Fruit fly (Drosophila melanogaster) whole organism, larva: Measurements from ENCODE around the gene CG8301.
A peak's percentile ranks its signal among the peaks of the same experiment; 100 is the strongest.

Experiments
- noc ChIP-seq: fragments of 200-800 bp; sonication (Bioruptor generic); optimal IDR thresholded peaks from 3 replicates; lab custom pipeline; 2019; ENCODE audit warnings: missing biosample characterization, mild to moderate bottlenecking, missing genetic modification characterization, moderate library complexity

Gene CG8301

DNA sequence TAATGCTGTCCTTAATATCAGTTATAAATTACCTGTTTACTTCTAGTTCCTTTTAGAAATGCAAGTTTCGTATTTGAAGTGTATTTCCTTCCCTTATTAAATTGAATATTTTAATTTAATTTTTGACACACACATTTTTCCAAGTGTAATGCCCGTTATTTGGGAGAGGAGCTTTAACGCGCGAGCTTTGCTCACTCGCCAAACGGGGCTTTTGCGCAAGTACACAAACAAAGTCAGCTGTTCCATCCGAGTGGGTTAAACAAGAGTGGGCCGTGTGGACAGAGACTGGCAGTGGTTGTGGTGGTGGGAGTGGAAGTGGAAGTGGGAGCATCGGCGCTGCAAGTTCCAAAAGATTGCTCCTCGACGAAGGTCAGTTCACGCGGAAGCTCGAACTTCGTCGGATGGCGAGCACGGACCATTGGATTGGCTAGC lies at the start of gene CG8301:
Gene CG8301, plus strand, starts transcription at position 218 of the 432 bp plus-strand sequence.
- TF ChIP-seq noc (tag; lab: Kevin White, UChicago), result peak; percentile 1

DNA sequence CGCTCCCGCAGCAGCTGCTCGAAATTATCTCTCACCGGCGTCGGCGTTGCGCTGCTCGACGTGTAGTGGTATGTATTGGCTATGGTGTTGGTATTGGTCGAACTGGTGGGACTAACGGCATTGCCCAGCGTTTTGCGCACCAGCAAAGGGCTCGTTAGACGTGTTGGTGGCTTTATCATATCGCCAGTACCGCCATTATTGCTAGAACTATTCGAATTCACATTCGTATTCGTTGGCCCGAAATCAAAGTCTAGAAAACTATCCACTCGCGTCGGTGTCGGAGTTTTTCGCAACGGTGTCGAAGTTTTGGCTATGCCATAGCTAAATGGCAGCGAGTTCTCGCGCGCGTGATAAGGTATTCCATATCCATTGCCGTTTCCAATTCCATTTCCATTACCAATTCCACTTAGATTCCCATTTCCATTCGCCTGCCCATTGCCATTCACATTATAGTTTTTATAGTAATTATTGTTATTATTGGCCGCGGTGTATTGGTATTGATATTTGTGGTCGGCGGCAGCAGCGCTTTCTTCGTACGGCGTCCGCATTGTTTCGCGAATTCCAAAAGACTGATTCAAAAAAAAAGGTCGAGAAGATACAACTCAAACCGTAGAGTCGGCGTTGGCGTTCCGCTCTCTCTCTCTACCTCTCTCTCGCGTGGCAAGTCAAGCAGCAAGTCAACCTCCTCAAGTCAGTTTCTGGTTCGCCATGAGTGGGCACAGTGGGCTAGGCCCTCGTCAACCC lies 48.5 kb upstream of the CG8301 start, which contains the start of gene by:
Gene by, minus strand, starts transcription at position 575 of the 744 bp plus-strand sequence.
- no peak for TF ChIP-seq noc (tag; lab: Kevin White, UChicago)

DNA sequence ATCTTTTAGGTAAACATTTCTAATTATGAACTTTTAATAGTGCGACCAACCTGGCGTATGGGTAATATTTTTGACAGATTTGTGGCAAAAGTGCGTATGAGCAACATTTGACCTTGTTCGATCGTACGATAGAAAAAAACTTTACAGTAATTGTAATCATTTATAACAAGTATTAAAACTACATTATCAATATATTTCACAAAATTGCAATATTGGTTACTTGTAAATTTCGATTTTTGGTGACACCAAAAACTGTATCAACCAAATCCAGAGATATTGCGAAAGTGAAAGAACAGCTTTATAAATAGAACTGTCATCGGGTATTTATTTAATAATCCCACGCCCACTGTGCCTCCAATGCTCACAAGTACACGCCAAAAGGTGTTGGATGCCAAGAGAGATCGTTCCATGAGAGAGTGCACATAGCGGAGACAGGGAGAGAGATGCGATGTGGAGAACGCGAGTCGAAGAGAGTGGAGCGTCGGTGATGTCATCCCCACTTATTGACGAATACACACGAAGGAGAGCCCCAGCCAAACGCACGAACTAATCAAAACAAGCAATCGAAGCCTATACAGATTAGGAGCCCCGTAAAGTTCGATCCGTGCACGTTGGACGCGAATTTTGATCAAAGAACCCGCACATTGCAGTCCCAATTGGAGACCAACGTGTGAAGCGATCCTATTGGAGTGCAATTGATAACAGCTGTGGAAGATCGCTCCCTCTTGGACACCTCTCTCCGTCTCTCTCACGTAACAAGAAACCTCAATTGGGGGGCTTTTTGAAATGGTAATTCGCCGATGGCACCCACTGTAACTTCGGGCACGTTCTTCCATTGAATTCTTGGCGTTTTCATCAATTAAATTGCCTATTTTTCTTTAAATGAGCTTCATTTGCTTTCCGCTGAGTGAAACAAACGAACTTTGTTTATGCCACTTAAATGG lies 47.7 kb upstream of the CG8301 start:
- peak; percentile 98 for TF ChIP-seq noc (tag; lab: Kevin White, UChicago)

DNA sequence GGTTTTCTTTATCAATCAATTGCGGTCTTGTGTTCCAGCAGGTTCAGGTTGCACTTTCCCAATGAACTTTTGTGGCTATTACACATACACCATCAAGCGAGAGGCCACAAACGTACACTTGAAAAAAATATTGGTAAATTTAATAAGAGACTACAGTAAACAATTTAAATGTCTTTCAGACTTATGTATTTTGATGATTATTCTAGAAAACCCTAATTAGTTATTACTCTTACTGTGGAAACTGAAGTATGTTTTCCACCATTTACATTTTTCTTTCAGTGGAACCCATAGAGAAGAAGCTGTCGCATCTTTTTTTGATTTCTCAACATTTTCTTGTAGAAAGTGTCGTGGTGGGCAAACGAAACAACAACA lies 47.0 kb upstream of the CG8301 start:
- TF ChIP-seq noc (tag; lab: Kevin White, UChicago), result peak; percentile 79

dm6 chr3R:9534595-9535217 lies 46.4 kb upstream of the CG8301 start:
- TF ChIP-seq noc (tag; lab: Kevin White, UChicago), result no peak

DNA sequence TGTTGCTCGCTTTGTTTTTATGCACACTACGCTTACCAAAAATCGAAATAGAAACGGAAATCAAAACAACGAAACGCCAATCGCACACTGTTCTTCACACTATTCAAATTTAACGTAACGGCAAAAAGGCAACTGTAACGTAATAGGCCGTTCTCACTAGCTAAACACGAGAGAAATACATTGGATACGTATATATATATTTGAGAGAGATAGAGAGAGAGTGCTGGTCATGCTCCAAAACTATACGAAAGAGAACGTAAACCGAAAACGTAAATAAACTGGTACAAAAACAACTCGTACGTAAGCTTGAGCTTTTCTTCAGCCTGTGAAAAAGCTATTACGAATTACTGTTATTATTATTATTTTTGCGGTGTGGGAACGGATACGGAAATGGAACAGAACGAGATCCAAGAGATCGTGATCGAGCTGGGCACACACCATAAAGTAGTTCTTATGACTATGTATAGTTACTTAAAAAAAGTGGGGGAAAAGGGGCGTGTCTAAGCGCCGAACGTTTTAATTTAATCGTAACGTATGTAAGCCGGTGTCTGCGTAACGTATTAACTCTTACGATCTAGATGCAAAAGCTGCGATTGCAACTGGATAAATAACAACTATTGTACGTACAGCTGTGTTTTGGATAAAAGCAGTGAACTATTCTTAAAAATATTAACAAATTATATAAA lies 37.5 kb upstream of the CG8301 start:
- TF ChIP-seq noc (tag; lab: Kevin White, UChicago), result no peak

dm6 chr3R:9546808-9547381 lies 34.2 kb upstream of the CG8301 start:
- TF ChIP-seq noc (tag; lab: Kevin White, UChicago), result no peak

DNA sequence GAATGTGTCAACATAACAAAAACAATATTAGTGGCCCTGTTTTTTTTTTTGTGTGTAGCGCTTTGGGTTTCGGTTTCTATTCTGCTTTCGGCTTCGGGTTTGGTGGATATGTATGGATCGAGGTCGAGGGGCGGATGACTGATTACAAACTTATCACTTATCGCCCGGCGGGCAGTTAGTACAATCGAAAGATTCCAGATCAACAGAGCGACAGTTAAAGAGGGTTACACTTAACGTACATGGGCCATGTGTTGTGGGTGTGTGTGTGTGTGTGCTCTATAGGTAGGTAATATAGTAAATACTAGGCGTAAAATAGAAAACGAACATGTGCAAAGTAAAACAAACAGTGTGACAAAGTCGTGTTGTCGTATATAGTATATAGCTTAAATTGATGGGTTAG lies 32.3 kb upstream of the CG8301 start:
- TF ChIP-seq noc (tag; lab: Kevin White, UChicago), result no peak

- TF ChIP-seq noc (tag; lab: Kevin White, UChicago), result no peak
Observed at dm6 chr3R:9550265-9551012, 30.7 kb upstream of the CG8301 start.

dm6 chr3R:9551013-9551658 lies 30.0 kb upstream of the CG8301 start:
- TF ChIP-seq noc (tag; lab: Kevin White, UChicago), result no peak

- TF ChIP-seq noc (tag; lab: Kevin White, UChicago), result peak; percentile 61
Observed at dm6 chr3R:9551659-9552435, 29.3 kb upstream of the CG8301 start, which contains the start of the genes mura and RnpS1. Gene mura, minus strand, starts transcription at chr3R:9551806. Gene RnpS1, plus strand, starts transcription at chr3R:9552034.

DNA sequence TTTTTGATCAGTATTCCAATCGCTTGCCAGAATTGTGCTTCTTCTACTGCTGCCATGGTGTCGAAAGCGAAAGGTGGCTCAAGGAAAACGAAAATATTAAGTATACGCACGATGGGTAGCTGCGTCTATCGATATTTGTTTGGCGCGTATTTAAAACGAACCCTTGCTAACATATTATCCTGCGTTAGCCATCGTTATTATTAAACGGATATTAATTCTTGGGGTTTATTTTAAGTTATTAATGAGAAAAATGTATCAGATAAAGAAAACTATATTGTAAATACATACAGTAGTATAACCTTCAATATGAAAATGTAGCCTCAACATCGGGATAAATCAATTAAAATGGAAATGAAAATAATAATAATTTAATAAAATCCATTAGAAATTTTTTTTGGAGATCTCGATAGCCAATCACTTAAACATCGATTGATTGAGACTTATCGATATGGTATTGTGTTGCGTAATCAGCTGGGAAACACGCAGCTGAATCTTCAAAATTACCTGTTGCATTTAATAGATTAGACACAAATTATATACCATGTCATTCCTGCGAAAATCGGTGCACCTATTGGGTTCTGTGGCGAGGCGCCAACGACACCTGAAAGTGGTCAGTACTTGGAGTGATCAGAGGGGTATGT lies 25.7 kb upstream of the CG8301 start, which contains the start of the genes CG9386 and BckdhA:
Gene CG9386, minus strand, starts transcription at position 75 of the 641 bp plus-strand sequence.
Gene BckdhA, plus strand, starts transcription at position 452 of the 641 bp plus-strand sequence.
- peak; percentile 50 for TF ChIP-seq noc (tag; lab: Kevin White, UChicago)
